Fruit fly (Drosophila melanogaster) whole organism, pupa: ENCODE data around the gene Nup154.

Experiments
- CG10348 ChIP-seq: fragments of 200-800 bp; sonication (Bioruptor generic); IDR thresholded peaks from 2 replicates; pipeline ENCODE4 v1.3.6; 2022; ENCODE audit warnings: missing biosample characterization, missing genetic modification characterization
- CG12605 ChIP-seq: fragments of 200-800 bp; sonication (Bioruptor generic); IDR thresholded peaks from 2 replicates; pipeline ENCODE4 v1.3.6; 2022; ENCODE audit warnings: missing biosample characterization, missing genetic modification characterization
- CG13204 ChIP-seq: fragments of 200-800 bp; sonication (Bioruptor generic); optimal IDR thresholded peaks from 2 replicates; lab custom pipeline; 2018; ENCODE audit warnings: missing biosample characterization, mild to moderate bottlenecking, missing genetic modification characterization, moderate library complexity
- CG14655 ChIP-seq: fragments of 200-800 bp; sonication (Bioruptor generic); optimal IDR thresholded peaks from 3 replicates; lab custom pipeline; 2017; ENCODE audit warnings: mild to moderate bottlenecking, missing biosample characterization, missing genetic modification reagents, missing genetic modification characterization
- CG15710 ChIP-seq: fragments of 200-800 bp; sonication (Bioruptor generic); optimal IDR thresholded peaks from 2 replicates; lab custom pipeline; 2018; ENCODE audit warnings: missing biosample characterization, mild to moderate bottlenecking, missing genetic modification characterization, moderate library complexity
- CG17806 ChIP-seq: fragments of 200-800 bp; sonication (Bioruptor generic); optimal IDR thresholded peaks from 2 replicates; lab custom pipeline; 2018; ENCODE audit warnings: missing biosample characterization, mild to moderate bottlenecking, missing genetic modification characterization, moderate library complexity
- CG32121 ChIP-seq: fragments of 200-800 bp; sonication (Bioruptor generic); IDR thresholded peaks from 2 replicates; pipeline ENCODE4 v1.3.6; 2022; ENCODE audit warnings: missing biosample characterization, missing genetic modification characterization
- CG34367 ChIP-seq: fragments of 200-800 bp; sonication (Bioruptor generic); optimal IDR thresholded peaks from 2 replicates; lab custom pipeline; 2018; ENCODE audit warnings: missing biosample characterization, mild to moderate bottlenecking, missing genetic modification characterization
- CG4496 ChIP-seq: fragments of 200-800 bp; sonication (Bioruptor generic); IDR thresholded peaks from 3 replicates; pipeline ENCODE4 v1.3.6; 2022; ENCODE audit warnings: missing biosample characterization, missing genetic modification characterization
- CG8159 ChIP-seq: fragments of 200-800 bp; sonication (Bioruptor generic); optimal IDR thresholded peaks from 3 replicates; lab custom pipeline; 2018; ENCODE audit warnings: missing biosample characterization, mild to moderate bottlenecking, missing genetic modification characterization, moderate library complexity
- CG8301 ChIP-seq: fragments of 200-800 bp; sonication (Bioruptor generic); optimal IDR thresholded peaks from 2 replicates; lab custom pipeline; 2018; ENCODE audit warnings: missing biosample characterization, mild to moderate bottlenecking, missing genetic modification characterization
- CG9948 ChIP-seq: fragments of 200-800 bp; sonication (Bioruptor generic); optimal IDR thresholded peaks from 2 replicates; lab custom pipeline; 2018; ENCODE audit warnings: missing biosample characterization, mild to moderate bottlenecking, missing genetic modification characterization, moderate library complexity
- D1 ChIP-seq: fragments of 200-800 bp; sonication (Bioruptor generic); optimal IDR thresholded peaks from 2 replicates; lab custom pipeline; 2018; ENCODE audit warnings: missing biosample characterization, mild to moderate bottlenecking, missing genetic modification characterization, moderate library complexity
- EcR ChIP-seq: fragments of 200-800 bp; sonication (Bioruptor generic); optimal IDR thresholded peaks from 3 replicates; lab custom pipeline; 2019; ENCODE audit warnings: missing biosample characterization, missing genetic modification characterization, mild to moderate bottlenecking, moderate library complexity, missing genetic modification reagents
- Ets98B ChIP-seq: fragments of 200-800 bp; sonication (Bioruptor generic); IDR thresholded peaks from 2 replicates; pipeline ENCODE4 v1.3.6; 2022; ENCODE audit warnings: missing biosample characterization, missing genetic modification characterization
- Pif1A ChIP-seq: fragments of 200-800 bp; sonication (Bioruptor generic); optimal IDR thresholded peaks from 3 replicates; lab custom pipeline; 2016; ENCODE audit warnings: missing biosample characterization, missing genetic modification characterization
- Pif1B ChIP-seq: fragments of 200-800 bp; sonication (Bioruptor generic); optimal IDR thresholded peaks from 3 replicates; lab custom pipeline; 2016; ENCODE audit warnings: missing biosample characterization, missing genetic modification characterization
- Snoo ChIP-seq: fragments of 200-800 bp; sonication (Bioruptor generic); optimal IDR thresholded peaks from 3 replicates; lab custom pipeline; 2017; ENCODE audit warnings: missing biosample characterization, mild to moderate bottlenecking, missing genetic modification characterization, inconsistent platforms
- fd96Ca ChIP-seq: fragments of 200-800 bp; sonication (Bioruptor generic); IDR thresholded peaks from 3 replicates; pipeline ENCODE4 v1.3.6; 2022; ENCODE audit warnings: missing biosample characterization, missing genetic modification characterization
- gl ChIP-seq: fragments of 200-800 bp; sonication (Bioruptor generic); optimal IDR thresholded peaks from 2 replicates; lab custom pipeline; 2018; ENCODE audit warnings: missing biosample characterization, mild to moderate bottlenecking, missing genetic modification characterization
- rn ChIP-seq: fragments of 200-800 bp; sonication (Bioruptor generic); IDR thresholded peaks from 2 replicates; pipeline ENCODE4 v1.3.6; 2022; ENCODE audit warnings: missing biosample characterization, missing genetic modification characterization

The Nup154 gene

DNA sequence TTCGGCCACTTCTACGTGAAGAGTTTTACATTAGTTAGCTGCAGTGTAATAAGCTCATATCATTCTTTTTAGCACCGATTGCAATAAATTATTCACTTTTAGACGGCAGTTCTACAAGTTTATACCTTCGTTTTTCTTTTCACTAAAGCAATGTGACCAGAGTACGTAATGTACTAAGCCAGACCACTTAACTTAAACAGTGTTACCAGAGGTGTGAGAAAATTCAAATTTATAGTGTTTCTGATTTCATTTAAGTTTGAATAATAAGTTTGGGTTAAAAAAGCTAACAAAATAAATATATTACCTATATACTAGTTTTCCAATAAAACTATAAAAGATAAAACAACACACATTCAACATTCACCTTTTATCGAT lies 36.6 kb upstream of the Nup154 start:
- TF ChIP-seq CG12605 (GFP tag; lab: Robert Waterston, UW) (no peak), Snoo (no peak), Ets98B (no peak), CG17806 (tag; lab: Kevin White, UChicago) (no peak), CG8159 (tag; lab: Kevin White, UChicago) (no peak), CG8301 (no peak), gl (tag; lab: Kevin White, UChicago) (no peak), CG9948 (tag; lab: Kevin White, UChicago) (no peak), rn (no peak), CG10348 (GFP tag; lab: Robert Waterston, UW) (no peak), fd96Ca (no peak), Pif1B (GFP tag; lab: Kevin White, UChicago) (no peak), CG32121 (GFP tag; lab: Robert Waterston, UW) (no peak), CG4496 (GFP tag; lab: Robert Waterston, UW) (no peak; the same call in 2 of the 3 replicates), CG15710 (no peak), CG14655 (GFP tag; lab: Kevin White, UChicago) (no peak)

dm6 chr2L:10970134-10970533 lies 34.5 kb upstream of the Nup154 start, which contains the start of the genes Tmem214 and YL-1:
TSS of gene Tmem214 (minus strand) at chr2L:10970275.
TSS of gene YL-1 (plus strand) at chr2L:10970443.
- 0 out of 3 replicates have a peak, but pooled peaks have one; percentile 14 for TF ChIP-seq fd96Ca
- no peak for TF ChIP-seq CG32121 (GFP tag; lab: Robert Waterston, UW)
- TF ChIP-seq CG9948 (tag; lab: Kevin White, UChicago) = no peak
- no peak for TF ChIP-seq CG10348 (GFP tag; lab: Robert Waterston, UW)
- no peak for TF ChIP-seq CG34367 (tag; lab: Kevin White, UChicago)
- no peak for TF ChIP-seq gl (tag; lab: Kevin White, UChicago)
- no peak for TF ChIP-seq CG12605 (GFP tag; lab: Robert Waterston, UW)
- TF ChIP-seq CG17806 (tag; lab: Kevin White, UChicago) = no peak
- no peak for TF ChIP-seq rn
- TF ChIP-seq Snoo = no peak
- TF ChIP-seq CG8159 (tag; lab: Kevin White, UChicago) = peak; percentile 0

dm6 chr2L:10972224-10972623 lies 32.4 kb upstream of the Nup154 start, which contains the start of gene CG16743:
TSS of gene CG16743 (plus strand) at chr2L:10972280.
- TF ChIP-seq CG8159 (tag; lab: Kevin White, UChicago) (no peak), CG9948 (tag; lab: Kevin White, UChicago) (no peak), CG15710 (no peak), CG32121 (GFP tag; lab: Robert Waterston, UW) (no peak), CG13204 (no peak), CG34367 (tag; lab: Kevin White, UChicago) (no peak)

DNA sequence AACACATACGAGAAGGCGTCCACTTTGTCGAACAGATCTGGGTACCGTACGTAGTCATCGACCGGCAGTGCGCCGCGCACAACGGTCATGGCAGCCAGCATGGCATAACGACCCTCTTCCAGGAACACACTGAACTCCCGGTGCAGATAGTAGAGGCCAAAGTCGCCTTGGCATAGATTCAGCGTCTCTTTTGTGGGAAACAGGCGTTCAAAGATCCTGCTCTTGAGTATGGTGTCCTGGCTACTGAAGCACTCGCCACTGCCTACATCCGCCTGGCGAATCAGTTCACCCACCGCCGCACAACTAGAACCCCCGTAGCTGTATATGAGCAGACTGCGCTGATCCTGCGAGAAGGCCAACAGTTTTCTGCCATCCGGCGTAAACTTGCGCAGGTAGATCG lies 30.0 kb upstream of the Nup154 start:
- TF ChIP-seq EcR (GFP tag; lab: Kevin White, UChicago) (no peak), rn (no peak), CG14655 (GFP tag; lab: Kevin White, UChicago) (no peak)

dm6 chr2L:10975193-10975592 lies 29.4 kb upstream of the Nup154 start, which contains the start of gene abo:
TSS of gene abo (minus strand) at chr2L:10975293.
- no peak for TF ChIP-seq CG12605 (GFP tag; lab: Robert Waterston, UW)
- no peak for TF ChIP-seq Snoo
- TF ChIP-seq D1 = no peak
- no peak for TF ChIP-seq CG14655 (GFP tag; lab: Kevin White, UChicago)
- no peak for TF ChIP-seq Pif1B (GFP tag; lab: Kevin White, UChicago)
- TF ChIP-seq Pif1A (GFP tag; lab: Kevin White, UChicago) = no peak
- no peak for TF ChIP-seq CG15710
- TF ChIP-seq Ets98B = no peak
- no peak for TF ChIP-seq CG17806 (tag; lab: Kevin White, UChicago)
- TF ChIP-seq CG4496 (GFP tag; lab: Robert Waterston, UW) = no peak
- TF ChIP-seq CG10348 (GFP tag; lab: Robert Waterston, UW) = no peak
- TF ChIP-seq CG8301 = no peak
- TF ChIP-seq CG9948 (tag; lab: Kevin White, UChicago) = no peak
- TF ChIP-seq CG8159 (tag; lab: Kevin White, UChicago) = no peak

dm6 chr2L:10976046-10976863 lies 28.4 kb upstream of the Nup154 start, which contains the start of the genes ATPsynG and SCAR:
TSS of gene ATPsynG (minus strand) at chr2L:10976399.
TSS of gene SCAR (plus strand) at chr2L:10976772.
- no peak for TF ChIP-seq CG12605 (GFP tag; lab: Robert Waterston, UW)
- TF ChIP-seq EcR (GFP tag; lab: Kevin White, UChicago) = no peak
- no peak for TF ChIP-seq CG34367 (tag; lab: Kevin White, UChicago)
- TF ChIP-seq CG14655 (GFP tag; lab: Kevin White, UChicago) = no peak
- no peak for TF ChIP-seq Pif1A (GFP tag; lab: Kevin White, UChicago)
- TF ChIP-seq CG15710 = no peak
- no peak for TF ChIP-seq D1
- no peak for TF ChIP-seq CG13204
- TF ChIP-seq CG17806 (tag; lab: Kevin White, UChicago) = no peak
- TF ChIP-seq gl (tag; lab: Kevin White, UChicago) = no peak
